Fruit fly (Drosophila melanogaster) whole organism, embryonic: Measurements from ENCODE around the gene CG8176.

Experiments used
- CG10267 ChIP-seq: fragments of 200-800 bp; sonication (Bioruptor generic); optimal IDR thresholded peaks from 2 replicates; lab custom pipeline; 2018; ENCODE audit warnings: missing biosample characterization, mild to moderate bottlenecking, missing genetic modification characterization, moderate library complexity
- CG11560 ChIP-seq: fragments of 200-800 bp; sonication (Bioruptor generic); IDR thresholded peaks from 3 replicates; pipeline ENCODE4 v1.3.6; 2022; ENCODE audit warnings: missing biosample characterization, missing genetic modification characterization
- CG11695 ChIP-seq: fragments of 200-800 bp; sonication (Bioruptor generic); IDR thresholded peaks from 3 replicates; pipeline ENCODE4 v1.3.6; 2022; ENCODE audit warnings: missing biosample characterization, missing genetic modification characterization
- CG12236 ChIP-seq: fragments of 200-800 bp; sonication (Bioruptor generic); optimal IDR thresholded peaks from 2 replicates; lab custom pipeline; 2016; ENCODE audit warnings: missing biosample characterization, missing genetic modification characterization
- CG1603 ChIP-seq: fragments of 200-800 bp; sonication (Bioruptor generic); optimal IDR thresholded peaks from 2 replicates; lab custom pipeline; 2019; ENCODE audit warnings: missing biosample characterization, mild to moderate bottlenecking, missing genetic modification characterization, moderate library complexity
- CG6765 ChIP-seq: fragments of 200-800 bp; sonication (Bioruptor generic); optimal IDR thresholded peaks from 3 replicates; lab custom pipeline; 2017; ENCODE audit warnings: missing biosample characterization, mild to moderate bottlenecking, missing genetic modification characterization
- CG6813 ChIP-seq: fragments of 200-800 bp; sonication (Bioruptor generic); optimal IDR thresholded peaks from 2 replicates; lab custom pipeline; 2017; ENCODE audit warnings: missing biosample characterization, missing genetic modification characterization, mild to moderate bottlenecking, moderate library complexity, missing genetic modification reagents
- CG7786 ChIP-seq: fragments of 200-800 bp; sonication (Bioruptor generic); optimal IDR thresholded peaks from 2 replicates; lab custom pipeline; 2016; ENCODE audit warnings: missing biosample characterization, missing genetic modification characterization
- Drgx ChIP-seq: fragments of 200-800 bp; sonication (Bioruptor generic); IDR thresholded peaks from 2 replicates; pipeline ENCODE4 v1.3.6; 2022; ENCODE audit warnings: missing biosample characterization, missing genetic modification characterization
- ERR ChIP-seq: fragments of 200-800 bp; sonication (Bioruptor generic); optimal IDR thresholded peaks from 2 replicates; lab custom pipeline; 2016; ENCODE audit warnings: missing biosample characterization, missing genetic modification characterization
- Ets97D ChIP-seq: fragments of 200-800 bp; sonication (Bioruptor generic); optimal IDR thresholded peaks from 3 replicates; lab custom pipeline; 2016; ENCODE audit warnings: missing biosample characterization, missing genetic modification characterization
- HHEX ChIP-seq: fragments of 200-800 bp; sonication (Bioruptor generic); optimal IDR thresholded peaks from 3 replicates; lab custom pipeline; 2017; ENCODE audit warnings: missing biosample characterization, mild to moderate bottlenecking, missing genetic modification characterization, missing genetic modification reagents
- HLHmδ ChIP-seq: fragments of 200-800 bp; sonication (Bioruptor generic); optimal IDR thresholded peaks from 2 replicates; lab custom pipeline; 2018; ENCODE audit warnings: missing biosample characterization, mild to moderate bottlenecking, missing genetic modification characterization, moderate library complexity
- Hr51 ChIP-seq, 2 experiments: fragments of 200-800 bp; sonication (Bioruptor generic); optimal IDR thresholded peaks; 2 replicates in 1 of 2; 3 replicates in 1 of 2; lab custom pipeline; 2016 to 2018; ENCODE audit warnings: missing biosample characterization in 2 of 2, missing genetic modification characterization in 2 of 2, mild to moderate bottlenecking in 1 of 2, moderate library complexity in 1 of 2
- Med ChIP-seq: fragments of 200-800 bp; sonication (Bioruptor generic); peaks from one replicate; lab custom pipeline; 2016; ENCODE audit warnings: missing biosample characterization, missing genetic modification characterization, mild to moderate bottlenecking, inconsistent platforms, moderate library complexity
- Nf-YB ChIP-seq: fragments of 200-800 bp; sonication (Bioruptor generic); optimal IDR thresholded peaks from 3 replicates; lab custom pipeline; 2019; ENCODE audit warnings: missing biosample characterization, mild to moderate bottlenecking, missing genetic modification characterization, moderate library complexity
- Nf-YC ChIP-seq: fragments of 200-800 bp; optimal IDR thresholded peaks from 3 replicates; lab custom pipeline; 2019; ENCODE audit warnings: missing biosample characterization, mild to moderate bottlenecking, missing genetic modification characterization, moderate library complexity
- NfI ChIP-seq: fragments of 200-800 bp; sonication (Bioruptor generic); optimal IDR thresholded peaks from 3 replicates; lab custom pipeline; 2018; ENCODE audit warnings: missing biosample characterization, mild to moderate bottlenecking, missing genetic modification characterization, moderate library complexity
- Tbp ChIP-seq: fragments of >200 bp; optimal IDR thresholded peaks from 2 replicates; lab custom pipeline; 2018; ENCODE audit warnings: missing biosample characterization, missing genetic modification characterization
- ara ChIP-seq: fragments of 200-800 bp; sonication (Bioruptor generic); IDR thresholded peaks from 2 replicates; pipeline ENCODE4 v1.3.6; 2022; ENCODE audit warnings: missing biosample characterization, missing genetic modification characterization
- bab2 ChIP-seq: fragments of 200-800 bp; sonication (Bioruptor generic); optimal IDR thresholded peaks from 2 replicates; lab custom pipeline; 2016; ENCODE audit warnings: missing biosample characterization, missing genetic modification characterization
- bowl ChIP-seq: fragments of 200-800 bp; sonication (Bioruptor generic); IDR thresholded peaks from 2 replicates; pipeline ENCODE4 v1.3.6; 2022; ENCODE audit warnings: missing biosample characterization, missing genetic modification characterization
- chm ChIP-seq: fragments of 200-800 bp; sonication (Bioruptor generic); IDR thresholded peaks from 2 replicates; pipeline ENCODE4 v1.3.6; 2022; ENCODE audit warnings: missing biosample characterization, missing genetic modification characterization
- ci ChIP-seq: fragments of 200-800 bp; sonication (Bioruptor generic); IDR thresholded peaks from 3 replicates; pipeline ENCODE4 v1.3.6; 2022; ENCODE audit warnings: missing biosample characterization, missing genetic modification characterization
- crol ChIP-seq: fragments of 200-800 bp; sonication (Bioruptor generic); IDR thresholded peaks from 2 replicates; pipeline ENCODE4 v1.3.6; 2022; ENCODE audit warnings: missing biosample characterization, missing genetic modification characterization
- dimm ChIP-seq: fragments of 200-800 bp; sonication (Bioruptor generic); IDR thresholded peaks from 2 replicates; pipeline ENCODE4 v1.3.6; 2022; ENCODE audit warnings: missing biosample characterization, missing genetic modification characterization
- dmrt99B ChIP-seq: fragments of 200-800 bp; sonication (Bioruptor generic); optimal IDR thresholded peaks from 2 replicates; lab custom pipeline; 2018; ENCODE audit warnings: missing biosample characterization, mild to moderate bottlenecking, missing genetic modification characterization, moderate library complexity
- dysf ChIP-seq: fragments of 200-800 bp; sonication (Bioruptor generic); IDR thresholded peaks from 3 replicates; pipeline ENCODE4 v1.3.6; 2022; ENCODE audit warnings: missing biosample characterization, missing genetic modification characterization
- fd64A ChIP-seq: fragments of 200-800 bp; sonication (Bioruptor generic); optimal IDR thresholded peaks from 3 replicates; lab custom pipeline; 2018; ENCODE audit warnings: missing biosample characterization, mild to moderate bottlenecking, missing genetic modification characterization
- gro ChIP-seq: fragments of 200-800 bp; sonication (Bioruptor generic); optimal IDR thresholded peaks from 2 replicates; lab custom pipeline; 2016; ENCODE audit warnings: missing biosample characterization, missing genetic modification characterization
- hb ChIP-seq: fragments of 200-800 bp; sonication (Bioruptor generic); IDR thresholded peaks from 3 replicates; pipeline ENCODE4 v1.3.6; 2022; ENCODE audit warnings: missing biosample characterization, missing genetic modification characterization; ENCODE audit not compliant: partially characterized antibody
- insv ChIP-seq, 2 experiments: fragments of 200-800 bp; sonication (Bioruptor generic); optimal IDR thresholded peaks; 3 replicates each; lab custom pipeline; 2016 to 2018; ENCODE audit warnings: missing biosample characterization in 2 of 2, missing genetic modification characterization in 2 of 2
- lmd ChIP-seq: fragments of 200-800 bp; sonication (Bioruptor generic); IDR thresholded peaks from 2 replicates; pipeline ENCODE4 v1.3.6; 2022; ENCODE audit warnings: missing biosample characterization, missing genetic modification characterization
- lov ChIP-seq, 2 experiments: fragments of 200-800 bp in 1 of 2; fragments of >200 bp in 1 of 2; sonication (Bioruptor generic) in 1 of 2; IDR thresholded peaks in 1 of 2; optimal IDR thresholded peaks in 1 of 2; 2 replicates in 1 of 2; 3 replicates in 1 of 2; pipeline versions ENCODE4 v1.3.6 to Lab custom; 2017 to 2022; ENCODE audit warnings: missing biosample characterization in 1 of 2, missing genetic modification characterization in 1 of 2
- nom ChIP-seq: fragments of 200-800 bp; sonication (Bioruptor generic); optimal IDR thresholded peaks from 2 replicates; lab custom pipeline; 2017; ENCODE audit warnings: missing biosample characterization, missing genetic modification characterization, mild to moderate bottlenecking, moderate library complexity, missing genetic modification reagents
- peb ChIP-seq: fragments of 200-800 bp; sonication (Bioruptor generic); IDR thresholded peaks from 2 replicates; pipeline ENCODE4 v1.3.6; 2022; ENCODE audit warnings: missing biosample characterization, missing genetic modification characterization
- salm ChIP-seq: fragments of 200-800 bp; sonication (Bioruptor generic); optimal IDR thresholded peaks from 2 replicates; lab custom pipeline; 2018; ENCODE audit warnings: missing biosample characterization, mild to moderate bottlenecking, missing genetic modification characterization
- sd ChIP-seq: fragments of 200-800 bp; sonication (Bioruptor generic); optimal IDR thresholded peaks from 3 replicates; lab custom pipeline; 2018; ENCODE audit warnings: missing biosample characterization, mild to moderate bottlenecking, missing genetic modification characterization, moderate library complexity
- tap ChIP-seq: fragments of 200-800 bp; optimal IDR thresholded peaks from 3 replicates; lab custom pipeline; 2019; ENCODE audit warnings: missing biosample characterization, mild to moderate bottlenecking, missing genetic modification characterization, moderate library complexity
- twi ChIP-seq: fragments of 200-800 bp; optimal IDR thresholded peaks from 2 replicates; lab custom pipeline; 2019; ENCODE audit warnings: missing biosample characterization, mild to moderate bottlenecking, missing genetic modification characterization, moderate library complexity
- tx ChIP-seq: fragments of 200-800 bp; sonication (Bioruptor generic); optimal IDR thresholded peaks from 2 replicates; lab custom pipeline; 2016; ENCODE audit warnings: missing biosample characterization, missing genetic modification characterization
- unpg ChIP-seq: fragments of 200-800 bp; sonication (Bioruptor generic); optimal IDR thresholded peaks from 3 replicates; lab custom pipeline; 2018; ENCODE audit warnings: missing biosample characterization, mild to moderate bottlenecking, missing genetic modification characterization, moderate library complexity
- usp ChIP-seq: fragments of >200 bp; optimal IDR thresholded peaks from 2 replicates; lab custom pipeline; 2017; ENCODE audit warnings: missing biosample characterization, missing genetic modification characterization
- wek ChIP-seq: fragments of 200-800 bp; sonication (Bioruptor generic); optimal IDR thresholded peaks from 3 replicates; lab custom pipeline; 2018; ENCODE audit warnings: missing biosample characterization, mild to moderate bottlenecking, missing genetic modification characterization, moderate library complexity
- z ChIP-seq: fragments of 200-800 bp; sonication (Bioruptor generic); IDR thresholded peaks from 3 replicates; pipeline ENCODE4 v1.3.6; 2022; ENCODE audit warnings: missing biosample characterization, missing genetic modification characterization
- zfh1 ChIP-seq: fragments of 200-800 bp; sonication (Bioruptor generic); IDR thresholded peaks from 3 replicates; pipeline ENCODE4 v1.3.6; 2022; ENCODE audit warnings: missing biosample characterization, missing genetic modification characterization
- zfh2 ChIP-seq: fragments of 200-800 bp; sonication (Bioruptor generic); optimal IDR thresholded peaks from 2 replicates; lab custom pipeline; 2016; ENCODE audit warnings: missing biosample characterization, missing genetic modification characterization

The CG8176 gene

dm6 chr3R:9502416-9502763 is 13.4 kb upstream of the CG8176 start, which contains the start of gene RhoL (continued):
- TF ChIP-seq tap (tag; lab: Kevin White, UChicago) (peak; percentile 48), Nf-YB (GFP tag; lab: Kevin White, UChicago) (peak; percentile 55), salm (tag; lab: Kevin White, UChicago) (peak; percentile 8), NfI (GFP tag; lab: Kevin White, UChicago) (peak; percentile 3), HLHmδ (GFP tag; lab: Kevin White, UChicago) (peak; percentile 90), Nf-YC (tag; lab: Kevin White, UChicago) (peak; percentile 67)

DNA sequence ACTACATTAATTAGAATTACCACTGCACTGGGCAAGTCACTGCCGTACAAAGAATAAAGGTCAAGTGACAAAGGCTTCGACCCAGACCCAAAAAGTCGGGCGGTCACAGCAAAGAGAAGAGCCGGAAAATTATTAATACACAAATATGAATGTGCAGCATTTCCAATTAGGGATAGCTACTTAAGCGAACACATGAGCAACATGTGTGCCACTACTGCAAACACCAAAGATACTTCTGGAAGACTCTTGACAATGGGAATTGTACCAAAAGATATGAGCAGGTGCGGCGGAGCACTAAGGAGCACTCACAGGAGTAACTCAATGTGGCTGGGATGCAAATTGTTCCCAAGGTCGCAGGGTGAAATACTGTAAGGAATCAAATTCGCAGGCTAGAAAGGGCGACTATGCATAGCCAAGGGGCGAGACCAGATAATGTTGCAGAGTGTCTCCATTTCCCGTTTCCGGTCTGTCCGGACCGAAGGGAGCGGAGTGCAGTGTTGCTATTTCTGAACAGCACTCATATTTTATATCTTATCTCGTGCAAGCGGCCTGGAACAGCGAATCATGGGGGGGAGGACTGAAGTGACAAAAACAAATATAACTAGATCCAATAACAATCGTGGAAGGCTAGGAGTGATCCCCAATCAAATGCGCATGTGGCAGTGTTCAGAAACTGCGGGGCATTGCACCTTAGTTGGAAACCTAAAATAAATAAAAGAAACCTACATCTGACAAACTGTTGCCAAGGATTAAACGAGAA is 12.3 kb upstream of the CG8176 start:
- 0 out of 3 replicates have a peak, but pooled peaks have one; percentile 4 for TF ChIP-seq zfh1 (GFP tag; lab: Robert Waterston, UW)
- peak; percentile 30 for TF ChIP-seq HLHmδ (GFP tag; lab: Kevin White, UChicago)
- TF ChIP-seq dysf (GFP tag; lab: Robert Waterston, UW) = no peak; the same call in 2 of the 3 replicates
- no peak for TF ChIP-seq bab2 (GFP tag; lab: Kevin White, UChicago)
- peak; percentile 35 for TF ChIP-seq Ets97D (GFP tag; lab: Kevin White, UChicago)
- TF ChIP-seq lov (optimal IDR thresholded peaks at IDR 0.05; lab: Kevin White, UChicago) = no peak
- 0 out of 3 replicates have a peak, but pooled peaks have one; percentile 23 for TF ChIP-seq lov (GFP tag; IDR thresholded peaks at IDR 0.05; lab: Robert Waterston, UW)
- peak; percentile 7 for TF ChIP-seq Med (GFP tag; lab: Kevin White, UChicago)
- TF ChIP-seq Tbp (GFP tag; lab: Kevin White, UChicago) = no peak
- peak; percentile 11 for TF ChIP-seq CG1603 (tag; lab: Kevin White, UChicago)
- no peak for TF ChIP-seq bowl (GFP tag; lab: Robert Waterston, UW)
- 0 out of 2 replicates have a peak, but pooled peaks have one; percentile 38 for TF ChIP-seq ara (GFP tag; lab: Robert Waterston, UW)
- no peak for TF ChIP-seq CG6813
- no peak for TF ChIP-seq CG11560 (tag; lab: Robert Waterston, UW)
- TF ChIP-seq ERR = no peak
- peak; percentile 3 for TF ChIP-seq HHEX (GFP tag; lab: Kevin White, UChicago)
- 0 out of 2 replicates have a peak, but pooled peaks have one; percentile 27 for TF ChIP-seq chm (GFP tag; lab: Robert Waterston, UW)
- TF ChIP-seq z (GFP tag; lab: Robert Waterston, UW) = 0 out of 3 replicates have a peak, but pooled peaks have one; percentile 20
- no peak for TF ChIP-seq CG12236 (GFP tag; lab: Kevin White, UChicago)
- peak; percentile 99 for TF ChIP-seq twi (tag; lab: Kevin White, UChicago)
- TF ChIP-seq CG7786 (GFP tag; lab: Kevin White, UChicago) = no peak
- TF ChIP-seq crol (GFP tag; lab: Robert Waterston, UW) = peak; percentile 47; the same call in 1 of the 2 replicates
- TF ChIP-seq insv (GFP tag; optimal IDR thresholded peaks at IDR 0.05; lab: Kevin White, UChicago) = peak in 1 of 2 experiments; percentile 37
- TF ChIP-seq CG6765 (GFP tag; lab: Kevin White, UChicago) = no peak
- TF ChIP-seq nom (GFP tag; lab: Kevin White, UChicago) = peak; percentile 16
- 0 out of 3 replicates have a peak, but pooled peaks have one; percentile 10 for TF ChIP-seq CG11695 (GFP tag; lab: Robert Waterston, UW)
- TF ChIP-seq ci (GFP tag; lab: Robert Waterston, UW) = peak; percentile 36; the same call in 1 of the 3 replicates
- no peak for TF ChIP-seq peb
- peak; percentile 15 for TF ChIP-seq wek (GFP tag; lab: Kevin White, UChicago)

DNA sequence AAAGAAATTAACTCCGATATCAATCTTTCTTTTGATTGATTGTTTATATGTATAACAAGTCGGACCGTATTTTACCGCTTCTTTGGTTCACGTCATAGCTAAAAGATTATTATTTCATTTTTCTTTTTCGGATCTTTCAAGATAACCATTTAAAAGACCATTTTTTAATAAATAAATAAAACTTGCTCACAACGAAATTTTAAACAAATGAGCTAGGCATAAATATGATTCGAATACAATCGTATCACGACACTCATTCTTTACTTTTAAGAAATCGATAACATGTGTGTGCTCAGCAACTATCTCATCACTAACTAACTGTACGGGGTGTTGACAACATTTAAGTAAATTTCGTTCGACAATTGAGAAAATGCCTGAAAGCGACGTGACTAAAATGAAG is 11.5 kb upstream of the CG8176 start, which contains the start of gene CG8149:
Gene CG8149 (plus strand): TSS at position 302 of the 400 bp plus-strand sequence.
- TF ChIP-seq usp = no peak
- no peak for TF ChIP-seq Drgx (GFP tag; lab: Robert Waterston, UW)
- peak; percentile 72 for TF ChIP-seq CG10267 (tag; lab: Kevin White, UChicago)
- TF ChIP-seq fd64A (GFP tag; lab: Kevin White, UChicago) = no peak
- peak; percentile 86 for TF ChIP-seq hb (GFP tag; lab: Robert Waterston, UW)
- TF ChIP-seq gro (GFP tag; lab: Kevin White, UChicago) = peak; percentile 36
- no peak for TF ChIP-seq tx (GFP tag; lab: Kevin White, UChicago)
- no peak for TF ChIP-seq dimm (GFP tag; lab: Robert Waterston, UW)
- TF ChIP-seq Hr51 (GFP tag; optimal IDR thresholded peaks at IDR 0.05; lab: Kevin White, UChicago) = no peak
- peak; percentile 42 for TF ChIP-seq sd (tag; lab: Kevin White, UChicago)
- TF ChIP-seq zfh2 (GFP tag; lab: Kevin White, UChicago) = no peak
- TF ChIP-seq lmd (GFP tag; lab: Robert Waterston, UW) = no peak
- peak; percentile 6 for TF ChIP-seq unpg (GFP tag; lab: Kevin White, UChicago)
- TF ChIP-seq dmrt99B = no peak
